Worm (Caenorhabditis elegans): ENCODE data around the gene eat-6.

- TF ChIP-seq med-1 (GFP tag; optimal IDR thresholded peaks at IDR 0.05; ENCODE audit: insufficient read depth) (no peak), T22C8.4 (GFP tag; IDR thresholded peaks at IDR 0.05) (no peak), flt-1 (GFP tag; IDR thresholded peaks at IDR 0.05) (no peak), ztf-29 (GFP tag; IDR thresholded peaks at IDR 0.05) (no peak)
These were observed 40.7 kb upstream of the eat-6 start for ce11 chrV:13170497-13170896.
